Fruit fly (Drosophila melanogaster): ENCODE measurements around the gene CG17105.

CG17105 gene

DNA sequence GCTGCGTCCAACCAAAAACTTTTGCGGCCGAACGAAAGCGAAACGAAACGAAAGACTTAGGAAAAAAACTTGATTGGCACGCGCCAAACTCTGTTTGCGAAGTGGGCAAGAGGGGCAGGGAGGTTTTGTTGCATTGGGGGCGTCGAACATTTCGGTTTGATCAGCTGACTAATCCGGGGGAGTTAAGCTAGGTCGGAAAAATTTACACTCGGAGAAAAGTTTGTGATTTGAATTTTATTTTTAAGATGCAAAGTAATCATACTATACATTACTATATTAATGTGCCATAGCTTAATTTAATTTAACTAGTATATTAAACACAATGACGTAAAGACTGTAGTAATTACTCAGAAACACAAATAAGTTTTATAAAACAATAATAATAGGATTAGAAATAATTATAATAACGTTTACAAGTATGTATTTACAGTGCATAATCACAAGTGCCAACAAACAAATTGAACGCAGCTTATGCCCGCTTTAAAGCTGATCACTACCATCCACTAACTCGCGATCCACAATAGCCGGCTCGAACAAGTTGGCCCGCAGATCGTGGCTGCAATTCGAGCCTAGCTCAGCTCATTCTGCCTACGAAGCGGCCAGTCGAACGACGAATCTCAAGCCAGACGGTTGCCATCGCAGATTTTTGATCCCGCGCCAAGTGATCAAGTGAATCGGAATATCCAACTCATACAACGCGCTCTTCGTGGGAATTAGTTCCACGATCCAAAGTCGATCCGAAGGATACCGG, 19.2 kb upstream of the CG17105 start, which contains the start of gene CG31871:
Gene CG31871 (plus strand): TSS at position 592 of the 751 bp plus-strand sequence.
- TF ChIP-seq CrebA (GFP tag; optimal IDR thresholded peaks at IDR 0.05; ENCODE audit: borderline replicate concordance), result no peak
- no peak for TF ChIP-seq Hr83 (GFP tag; optimal IDR thresholded peaks at IDR 0.05; ENCODE audit: poor library complexity, severe bottlenecking)
- no peak for TF ChIP-seq Vsx2 (GFP tag; optimal IDR thresholded peaks at IDR 0.05; ENCODE audit: partially characterized antibody)
- no peak for TF ChIP-seq tai (GFP tag; optimal IDR thresholded peaks at IDR 0.05)
- no peak for TF ChIP-seq sv (GFP tag; optimal IDR thresholded peaks at IDR 0.05)
- TF ChIP-seq Dif (GFP tag; optimal IDR thresholded peaks at IDR 0.05; ENCODE audit: partially characterized antibody), result no peak
- peak; percentile 69 for TF ChIP-seq h (GFP tag; optimal IDR thresholded peaks at IDR 0.05)
- TF ChIP-seq Hr78 (GFP tag; optimal IDR thresholded peaks at IDR 0.05), result no peak
- TF ChIP-seq GATAd (GFP tag; optimal IDR thresholded peaks at IDR 0.05), result no peak
- peak; percentile 38 for TF ChIP-seq rgr (GFP tag; optimal IDR thresholded peaks at IDR 0.05)
- no peak for TF ChIP-seq jim (GFP tag; optimal IDR thresholded peaks at IDR 0.05)
- peak in 1 of 2 experiments; percentile 35 for TF ChIP-seq foxo (GFP tag; optimal IDR thresholded peaks at IDR 0.05)
- TF ChIP-seq dmrt93B (GFP tag; optimal IDR thresholded peaks at IDR 0.05), result no peak
- TF ChIP-seq Myc (optimal IDR thresholded peaks at IDR 0.05), result no peak
- TF ChIP-seq CG32264 (GFP tag; optimal IDR thresholded peaks at IDR 0.05), result no peak
- TF ChIP-seq lola (GFP tag; optimal IDR thresholded peaks at IDR 0.05), result no peak
- no peak for TF ChIP-seq woc (GFP tag; optimal IDR thresholded peaks at IDR 0.05)
- TF ChIP-seq Abd-B (GFP tag; optimal IDR thresholded peaks at IDR 0.05), result no peak
- TF ChIP-seq psq (GFP tag; optimal IDR thresholded peaks at IDR 0.05), result peak; percentile 20
- TF ChIP-seq Sp1 (GFP tag; optimal IDR thresholded peaks at IDR 0.05), result no peak
- TF ChIP-seq OdsH (GFP tag; optimal IDR thresholded peaks at IDR 0.05), result no peak

DNA sequence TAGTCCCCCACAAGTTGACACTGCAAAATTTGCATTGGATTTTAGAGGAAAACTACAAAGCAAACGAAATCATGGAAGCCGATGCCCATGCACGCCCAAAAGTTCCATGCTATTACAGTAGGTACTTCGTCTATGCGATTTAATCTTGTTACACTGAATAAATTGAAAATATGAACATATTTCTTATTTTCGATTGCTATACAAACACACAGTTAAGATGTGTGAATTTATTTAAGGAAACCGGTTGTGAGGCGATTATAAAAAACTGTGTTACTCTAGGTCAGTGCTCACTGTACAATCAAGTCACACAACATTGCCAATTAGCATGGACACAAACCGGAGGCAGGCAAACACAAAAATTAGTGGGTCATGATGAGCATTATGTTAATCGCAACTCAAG, 15.2 kb upstream of the CG17105 start:
- peak; percentile 12 for TF ChIP-seq br (GFP tag; optimal IDR thresholded peaks at IDR 0.05)
- peak; percentile 19 for TF ChIP-seq OdsH (GFP tag; optimal IDR thresholded peaks at IDR 0.05)
- TF ChIP-seq HLH106 (tag; optimal IDR thresholded peaks at IDR 0.05), result peak; percentile 33
- TF ChIP-seq Hnf4 (GFP tag; optimal IDR thresholded peaks at IDR 0.05), result peak; percentile 16
- peak; percentile 56 for TF ChIP-seq ey (GFP tag; optimal IDR thresholded peaks at IDR 0.05)
- TF ChIP-seq h (GFP tag; optimal IDR thresholded peaks at IDR 0.05), result peak; percentile 45
- TF ChIP-seq Sp1 (GFP tag; optimal IDR thresholded peaks at IDR 0.05), result no peak
- no peak for TF ChIP-seq Abd-B (GFP tag; optimal IDR thresholded peaks at IDR 0.05)
- TF ChIP-seq fru (GFP tag; optimal IDR thresholded peaks at IDR 0.05), result peak; percentile 22
- no peak for TF ChIP-seq Dif (GFP tag; optimal IDR thresholded peaks at IDR 0.05; ENCODE audit: partially characterized antibody)
- peak in 1 of 2 experiments; percentile 50 for TF ChIP-seq foxo (GFP tag; optimal IDR thresholded peaks at IDR 0.05)
- no peak for TF ChIP-seq Myc (optimal IDR thresholded peaks at IDR 0.05)
- no peak for TF ChIP-seq usp (GFP tag; optimal IDR thresholded peaks at IDR 0.05)
- no peak for TF ChIP-seq tai (GFP tag; optimal IDR thresholded peaks at IDR 0.05)
- no peak for TF ChIP-seq GATAd (GFP tag; optimal IDR thresholded peaks at IDR 0.05)
- TF ChIP-seq Hr83 (GFP tag; optimal IDR thresholded peaks at IDR 0.05; ENCODE audit: poor library complexity, severe bottlenecking), result no peak
- peak; percentile 54 for TF ChIP-seq rgr (GFP tag; optimal IDR thresholded peaks at IDR 0.05)
- TF ChIP-seq CrebA (GFP tag; optimal IDR thresholded peaks at IDR 0.05; ENCODE audit: borderline replicate concordance), result no peak
- no peak for TF ChIP-seq N (GFP tag; optimal IDR thresholded peaks at IDR 0.05)
- no peak for TF ChIP-seq Mio (GFP tag; optimal IDR thresholded peaks at IDR 0.05)
- no peak for TF ChIP-seq CG9705 (GFP tag; optimal IDR thresholded peaks at IDR 0.05)
- TF ChIP-seq brk (GFP tag; optimal IDR thresholded peaks at IDR 0.05), result no peak
- TF ChIP-seq lola (GFP tag; optimal IDR thresholded peaks at IDR 0.05), result no peak
- no peak for TF ChIP-seq woc (GFP tag; optimal IDR thresholded peaks at IDR 0.05)
- TF ChIP-seq dmrt93B (GFP tag; optimal IDR thresholded peaks at IDR 0.05), result no peak
- no peak for TF ChIP-seq sage (GFP tag; optimal IDR thresholded peaks at IDR 0.05)
- TF ChIP-seq sv (GFP tag; optimal IDR thresholded peaks at IDR 0.05), result peak; percentile 70
- no peak for TF ChIP-seq pan (optimal IDR thresholded peaks at IDR 0.05)

DNA sequence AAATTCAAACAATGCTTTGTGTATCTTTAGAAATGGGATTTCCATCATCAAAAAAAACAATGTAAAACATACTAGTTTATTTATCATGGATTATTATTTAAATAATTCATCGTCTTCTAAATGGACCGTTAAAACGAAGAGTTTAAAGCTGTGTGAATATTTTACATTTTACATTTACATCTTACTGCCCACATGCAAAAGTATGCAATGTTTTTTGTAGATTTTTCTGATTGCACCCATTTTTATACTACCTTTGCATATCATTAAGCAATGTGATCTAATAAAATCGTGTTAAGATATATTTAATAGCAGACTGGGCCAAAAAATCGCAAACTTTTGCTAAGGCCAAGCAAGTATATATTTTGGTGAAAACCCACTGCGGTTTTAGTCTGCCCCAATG, 9.3 kb upstream of the CG17105 start:
- TF ChIP-seq Myc (optimal IDR thresholded peaks at IDR 0.05), result peak; percentile 41
- TF ChIP-seq fru (GFP tag; optimal IDR thresholded peaks at IDR 0.05), result no peak

DNA sequence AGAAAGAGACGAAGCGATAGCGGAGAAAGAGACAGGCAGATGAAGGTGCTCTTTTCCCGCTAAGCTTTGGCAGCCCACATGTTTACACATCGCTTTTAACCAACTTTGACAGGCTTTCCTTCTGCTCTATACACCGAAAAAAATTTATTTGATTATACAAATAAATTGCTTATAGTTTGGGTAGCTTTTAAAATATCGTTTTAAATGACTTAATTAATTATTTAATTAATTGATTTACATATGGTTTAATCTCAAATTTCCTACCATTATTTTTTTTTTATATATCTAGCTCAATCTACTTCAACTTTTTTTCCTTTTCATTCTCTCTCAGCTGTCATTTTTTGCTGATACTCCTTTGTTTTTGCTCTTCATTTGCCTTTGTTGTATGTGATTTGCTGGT, 7.8 kb upstream of the CG17105 start:
- peak; percentile 2 for TF ChIP-seq psq (GFP tag; optimal IDR thresholded peaks at IDR 0.05)
- peak; percentile 9 for TF ChIP-seq HLH106 (tag; optimal IDR thresholded peaks at IDR 0.05)
- TF ChIP-seq foxo (GFP tag; optimal IDR thresholded peaks at IDR 0.05), result no peak

Measured in whole organism, wandering third instar larva.